Fruit fly (Drosophila melanogaster) whole organism, embryonic: Measurements from ENCODE around the gene Ist1.

ENCODE experiments used
- CG10321 ChIP-seq: fragments of 200-800 bp; sonication (Bioruptor generic); IDR thresholded peaks from 2 replicates; pipeline ENCODE4 v1.3.6; 2022; ENCODE audit warnings: missing biosample characterization, missing genetic modification characterization
- CG10462 ChIP-seq: fragments of 200-800 bp; sonication (Bioruptor generic); optimal IDR thresholded peaks from 2 replicates; lab custom pipeline; 2016; ENCODE audit warnings: missing biosample characterization, missing genetic modification characterization
- CG10654 ChIP-seq: fragments of 200-800 bp; sonication (Bioruptor generic); optimal IDR thresholded peaks from 2 replicates; lab custom pipeline; 2016; ENCODE audit warnings: missing biosample characterization, missing genetic modification characterization
- CG10959 ChIP-seq: fragments of 200-800 bp; sonication (Bioruptor generic); IDR thresholded peaks from 2 replicates; pipeline ENCODE4 v1.3.6; 2022; ENCODE audit warnings: missing biosample characterization, missing genetic modification characterization
- CG11504 ChIP-seq: fragments of 200-800 bp; sonication (Bioruptor generic); optimal IDR thresholded peaks from 3 replicates; lab custom pipeline; 2019; ENCODE audit warnings: missing biosample characterization, mild to moderate bottlenecking, missing genetic modification characterization, moderate library complexity
- CG15269 ChIP-seq: fragments of 200-800 bp; sonication (Bioruptor generic); optimal IDR thresholded peaks from 2 replicates; lab custom pipeline; 2018; ENCODE audit warnings: missing biosample characterization, mild to moderate bottlenecking, missing genetic modification characterization, moderate library complexity
- CG17359 ChIP-seq: fragments of 200-800 bp; sonication (Bioruptor generic); optimal IDR thresholded peaks from 3 replicates; lab custom pipeline; 2018; ENCODE audit warnings: missing biosample characterization, mild to moderate bottlenecking, missing genetic modification characterization, moderate library complexity
- CG17361 ChIP-seq: fragments of 200-800 bp; sonication (Bioruptor generic); IDR thresholded peaks from 3 replicates; pipeline ENCODE4 v1.3.6; 2022; ENCODE audit warnings: missing biosample characterization, missing genetic modification characterization
- CG2678 ChIP-seq: fragments of 200-800 bp; sonication (Bioruptor generic); optimal IDR thresholded peaks from 3 replicates; lab custom pipeline; 2019; ENCODE audit warnings: missing biosample characterization, mild to moderate bottlenecking, missing genetic modification characterization, moderate library complexity
- CG2875 ChIP-seq: fragments of 200-800 bp; sonication (Bioruptor generic); optimal IDR thresholded peaks from 2 replicates; lab custom pipeline; 2017; ENCODE audit warnings: missing biosample characterization, mild to moderate bottlenecking, missing genetic modification characterization, missing genetic modification reagents
- CG2889 ChIP-seq: fragments of 200-800 bp; sonication (Bioruptor generic); IDR thresholded peaks from 3 replicates; pipeline ENCODE4 v1.3.6; 2022; ENCODE audit warnings: missing biosample characterization, missing genetic modification characterization
- CG30020 ChIP-seq: fragments of 200-800 bp; optimal IDR thresholded peaks from 2 replicates; lab custom pipeline; 2019; ENCODE audit warnings: missing biosample characterization, mild to moderate bottlenecking, missing genetic modification characterization, moderate library complexity
- CG32772 ChIP-seq: fragments of 200-800 bp; sonication (Bioruptor generic); IDR thresholded peaks from 2 replicates; pipeline ENCODE4 v1.3.6; 2022; ENCODE audit warnings: missing biosample characterization, missing genetic modification characterization
- CG3281 ChIP-seq: fragments of 200-800 bp; sonication (Bioruptor generic); optimal IDR thresholded peaks from 3 replicates; lab custom pipeline; 2017; ENCODE audit warnings: missing biosample characterization, mild to moderate bottlenecking, missing genetic modification characterization
- CG34422 ChIP-seq: fragments of 200-800 bp; sonication (Bioruptor generic); IDR thresholded peaks from 3 replicates; pipeline ENCODE4 v1.3.6; 2022; ENCODE audit warnings: missing biosample characterization, missing genetic modification characterization
- CG3838 ChIP-seq: fragments of 200-800 bp; sonication (Bioruptor generic); optimal IDR thresholded peaks from 3 replicates; lab custom pipeline; 2016; ENCODE audit warnings: missing biosample characterization, missing genetic modification characterization
- CG4707 ChIP-seq: fragments of 200-800 bp; sonication (Bioruptor generic); optimal IDR thresholded peaks from 2 replicates; lab custom pipeline; 2018; ENCODE audit warnings: missing biosample characterization, mild to moderate bottlenecking, missing genetic modification characterization, moderate library complexity
- CG5953 ChIP-seq: fragments of 200-800 bp; sonication (Bioruptor generic); IDR thresholded peaks from 2 replicates; pipeline ENCODE4 v1.3.6; 2022; ENCODE audit warnings: missing biosample characterization, missing genetic modification characterization
- CG6272 ChIP-seq: fragments of 200-800 bp; sonication (Bioruptor generic); IDR thresholded peaks from 2 replicates; pipeline ENCODE4 v1.3.6; 2022; ENCODE audit warnings: missing biosample characterization, missing genetic modification characterization
- CG7928 ChIP-seq: fragments of 200-800 bp; sonication (Bioruptor generic); optimal IDR thresholded peaks from 2 replicates; lab custom pipeline; 2017; ENCODE audit warnings: missing biosample characterization, mild to moderate bottlenecking, missing genetic modification characterization
- CG9876 ChIP-seq: fragments of 200-800 bp; sonication (Bioruptor generic); optimal IDR thresholded peaks from 2 replicates; lab custom pipeline; 2016; ENCODE audit warnings: missing biosample characterization, missing genetic modification characterization
- CrebB ChIP-seq: fragments of 200-800 bp; sonication (Bioruptor generic); optimal IDR thresholded peaks from 3 replicates; lab custom pipeline; 2018; ENCODE audit warnings: missing biosample characterization, mild to moderate bottlenecking, missing genetic modification characterization
- Drgx ChIP-seq: fragments of 200-800 bp; sonication (Bioruptor generic); IDR thresholded peaks from 2 replicates; pipeline ENCODE4 v1.3.6; 2022; ENCODE audit warnings: missing biosample characterization, missing genetic modification characterization
- HLH4C ChIP-seq: fragments of 200-800 bp; sonication (Bioruptor generic); IDR thresholded peaks from 3 replicates; pipeline ENCODE4 v1.3.6; 2022; ENCODE audit warnings: missing biosample characterization, missing genetic modification characterization; ENCODE audit not compliant: partially characterized antibody
- Hmx ChIP-seq: fragments of 200-800 bp; sonication (Bioruptor generic); optimal IDR thresholded peaks from 2 replicates; lab custom pipeline; 2016; ENCODE audit warnings: missing biosample characterization, missing genetic modification characterization
- Hr51 ChIP-seq, 2 experiments: fragments of 200-800 bp; sonication (Bioruptor generic); optimal IDR thresholded peaks; 2 replicates in 1 of 2; 3 replicates in 1 of 2; lab custom pipeline; 2016 to 2018; ENCODE audit warnings: missing biosample characterization in 2 of 2, missing genetic modification characterization in 2 of 2, mild to moderate bottlenecking in 1 of 2, moderate library complexity in 1 of 2
- NfI ChIP-seq: fragments of 200-800 bp; sonication (Bioruptor generic); optimal IDR thresholded peaks from 3 replicates; lab custom pipeline; 2018; ENCODE audit warnings: missing biosample characterization, mild to moderate bottlenecking, missing genetic modification characterization, moderate library complexity
- Rfx ChIP-seq: fragments of 200-800 bp; sonication (Bioruptor generic); IDR thresholded peaks from 2 replicates; pipeline ENCODE4 v1.3.6; 2022; ENCODE audit warnings: missing biosample characterization, missing genetic modification characterization
- Sin3A ChIP-seq: fragments of >200 bp; optimal IDR thresholded peaks from 2 replicates; lab custom pipeline; 2018
- Sox100B ChIP-seq: fragments of 200-800 bp; sonication (Bioruptor generic); optimal IDR thresholded peaks from 3 replicates; lab custom pipeline; 2018; ENCODE audit warnings: missing biosample characterization, mild to moderate bottlenecking, missing genetic modification characterization
- Sry-δ ChIP-seq: fragments of 200-800 bp; sonication (Bioruptor generic); optimal IDR thresholded peaks from 2 replicates; lab custom pipeline; 2016; ENCODE audit warnings: missing biosample characterization, missing genetic modification characterization
- ac ChIP-seq: fragments of 200-800 bp; sonication (Bioruptor generic); optimal IDR thresholded peaks from 3 replicates; lab custom pipeline; 2017; ENCODE audit warnings: missing biosample characterization, mild to moderate bottlenecking, missing genetic modification characterization
- ato ChIP-seq: fragments of 200-800 bp; sonication (Bioruptor generic); IDR thresholded peaks from 2 replicates; pipeline ENCODE4 v1.3.6; 2022; ENCODE audit warnings: missing biosample characterization, missing genetic modification characterization; ENCODE audit not compliant: partially characterized antibody
- az2 ChIP-seq: fragments of 200-800 bp; sonication (Bioruptor generic); optimal IDR thresholded peaks from 3 replicates; lab custom pipeline; 2016; ENCODE audit warnings: missing biosample characterization, missing genetic modification characterization
- bcd ChIP-seq: fragments of 200-800 bp; sonication (Bioruptor generic); optimal IDR thresholded peaks from 2 replicates; lab custom pipeline; 2017; ENCODE audit warnings: missing biosample characterization, mild to moderate bottlenecking, missing genetic modification characterization
- br ChIP-seq: fragments of >200 bp; optimal IDR thresholded peaks from 2 replicates; lab custom pipeline; 2017
- chinmo ChIP-seq: fragments of 200-800 bp; sonication (Bioruptor generic); IDR thresholded peaks from 4 replicates; pipeline ENCODE4 v1.3.6; 2022; ENCODE audit warnings: missing biosample characterization, missing genetic modification characterization; ENCODE audit not compliant: partially characterized antibody
- croc ChIP-seq: fragments of 200-800 bp; sonication (Bioruptor generic); conservative IDR thresholded peaks from 3 replicates; pipeline ENCODE4 v1.3.6; 2022; ENCODE audit warnings: missing biosample characterization, missing genetic modification characterization
- crol ChIP-seq: fragments of 200-800 bp; sonication (Bioruptor generic); IDR thresholded peaks from 2 replicates; pipeline ENCODE4 v1.3.6; 2022; ENCODE audit warnings: missing biosample characterization, missing genetic modification characterization
- danr ChIP-seq: fragments of 200-800 bp; sonication (Bioruptor generic); IDR thresholded peaks from 2 replicates; pipeline ENCODE4 v1.3.6; 2022; ENCODE audit warnings: missing biosample characterization, missing genetic modification characterization
- dmrt99B ChIP-seq: fragments of 200-800 bp; sonication (Bioruptor generic); optimal IDR thresholded peaks from 2 replicates; lab custom pipeline; 2018; ENCODE audit warnings: missing biosample characterization, mild to moderate bottlenecking, missing genetic modification characterization, moderate library complexity
- phol ChIP-seq: fragments of 200-800 bp; sonication (Bioruptor generic); optimal IDR thresholded peaks from 3 replicates; lab custom pipeline; 2018; ENCODE audit warnings: missing biosample characterization, mild to moderate bottlenecking, missing genetic modification characterization, moderate library complexity
- ro ChIP-seq: fragments of 200-800 bp; sonication (Bioruptor generic); IDR thresholded peaks from 2 replicates; pipeline ENCODE4 v1.3.6; 2022; ENCODE audit warnings: missing biosample characterization, missing genetic modification characterization
- so ChIP-seq: fragments of 200-800 bp; sonication (Bioruptor generic); IDR thresholded peaks from 3 replicates; pipeline ENCODE4 v1.3.6; 2022; ENCODE audit warnings: missing biosample characterization, missing genetic modification characterization
- sob ChIP-seq: fragments of 200-800 bp; sonication (Bioruptor generic); IDR thresholded peaks from 2 replicates; pipeline ENCODE4 v1.3.6; 2022; ENCODE audit warnings: missing biosample characterization, missing genetic modification characterization
- stc ChIP-seq: fragments of 200-800 bp; sonication (Bioruptor generic); IDR thresholded peaks from 2 replicates; pipeline ENCODE4 v1.3.6; 2022; ENCODE audit warnings: missing biosample characterization, missing genetic modification characterization
- tna ChIP-seq: fragments of 200-800 bp; sonication (Bioruptor generic); IDR thresholded peaks from 2 replicates; pipeline ENCODE4 v1.3.6; 2022; ENCODE audit warnings: missing biosample characterization, missing genetic modification characterization; ENCODE audit not compliant: partially characterized antibody
- vvl ChIP-seq: fragments of 200-800 bp; sonication (Bioruptor generic); IDR thresholded peaks from 2 replicates; pipeline ENCODE4 v1.3.6; 2022; ENCODE audit warnings: missing biosample characterization, missing genetic modification characterization
- wor ChIP-seq: fragments of 200-800 bp; sonication (Bioruptor generic); IDR thresholded peaks from 2 replicates; pipeline ENCODE4 v1.3.6; 2022; ENCODE audit warnings: missing biosample characterization, missing genetic modification characterization
- zfh2 ChIP-seq: fragments of 200-800 bp; sonication (Bioruptor generic); optimal IDR thresholded peaks from 2 replicates; lab custom pipeline; 2016; ENCODE audit warnings: missing biosample characterization, missing genetic modification characterization

The Ist1 gene

DNA sequence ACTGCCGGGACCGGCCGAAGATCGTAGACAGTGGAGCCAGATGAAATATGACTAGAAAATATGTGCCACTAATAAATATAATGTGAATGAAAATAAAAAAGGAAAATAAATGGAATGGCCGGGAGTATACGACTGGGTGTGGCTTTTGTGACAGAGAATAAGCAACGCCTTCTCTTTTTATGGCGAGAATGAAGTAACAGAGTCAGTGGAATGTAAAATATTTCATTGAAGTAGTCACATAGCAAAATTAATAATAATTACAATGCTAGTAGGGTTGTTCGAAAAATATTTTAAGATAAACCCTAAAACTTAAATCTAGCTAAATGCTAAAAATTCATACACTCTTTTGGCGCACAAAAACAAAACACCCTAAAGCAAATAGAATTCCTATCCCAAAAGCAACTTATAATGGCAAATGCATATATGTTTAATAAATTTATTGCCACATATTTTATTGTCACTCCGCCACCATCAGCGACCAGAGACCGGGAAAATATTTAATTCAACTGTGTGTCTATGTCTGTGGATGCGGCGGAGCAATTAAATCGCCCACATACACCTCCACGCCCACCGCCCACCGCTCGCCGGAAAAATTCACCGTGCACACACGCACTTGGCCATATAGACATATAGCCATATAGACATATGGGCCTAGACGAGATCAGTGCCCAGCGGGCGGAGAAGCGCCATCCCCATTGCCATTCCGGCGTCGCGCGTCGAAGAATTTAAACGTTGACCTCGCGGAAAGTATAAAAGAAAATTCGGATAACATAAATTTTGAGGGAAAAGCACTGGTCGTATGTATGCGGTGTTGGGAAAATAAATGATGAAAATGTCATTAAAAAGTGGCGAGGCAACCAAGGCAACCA is 49.3 kb downstream of the Ist1 start (continued):
- TF ChIP-seq CG2875 (GFP tag; lab: Kevin White, UChicago) (no peak), CG34422 (GFP tag; lab: Robert Waterston, UW) (no peak), dmrt99B (peak; percentile 36), Hmx (no peak), CG4707 (GFP tag; lab: Kevin White, UChicago) (no peak), Rfx (GFP tag; lab: Robert Waterston, UW) (peak; percentile 46), wor (GFP tag; lab: Robert Waterston, UW) (no peak), CG7928 (GFP tag; lab: Kevin White, UChicago) (no peak), CG6272 (GFP tag; lab: Robert Waterston, UW) (no peak), CG17361 (GFP tag; lab: Robert Waterston, UW) (no peak), tna (no peak), croc (GFP tag; lab: Robert Waterston, UW) (no peak), CG11504 (tag; lab: Kevin White, UChicago) (peak; percentile 51), br (lab: Kevin White, UChicago) (no peak), ro (GFP tag; lab: Robert Waterston, UW) (no peak), ac (no peak), CG3838 (GFP tag; lab: Kevin White, UChicago) (no peak), phol (tag; lab: Kevin White, UChicago) (peak; percentile 33), CG10654 (GFP tag; lab: Kevin White, UChicago) (no peak), ato (GFP tag; lab: Robert Waterston, UW) (no peak), CG15269 (peak; percentile 35), bcd (GFP tag; lab: Kevin White, UChicago) (no peak), stc (GFP tag; lab: Robert Waterston, UW) (0 out of 2 replicates have a peak, but pooled peaks have one; percentile 35), Drgx (GFP tag; lab: Robert Waterston, UW) (no peak), CG10321 (GFP tag; lab: Robert Waterston, UW) (no peak), CG9876 (GFP tag; lab: Kevin White, UChicago) (no peak), CG32772 (GFP tag; lab: Robert Waterston, UW) (no peak), sob (GFP tag; lab: Robert Waterston, UW) (no peak), CG17359 (tag; lab: Kevin White, UChicago) (peak; percentile 20), CG2889 (no peak), CG2678 (peak; percentile 48), CG3281 (no peak), CG30020 (no peak), NfI (GFP tag; lab: Kevin White, UChicago) (peak; percentile 30), so (GFP tag; lab: Robert Waterston, UW) (no peak), Sry-δ (GFP tag; lab: Kevin White, UChicago) (no peak), az2 (no peak), Sox100B (GFP tag; lab: Kevin White, UChicago) (peak; percentile 4), chinmo (0 out of 4 replicates have a peak, but pooled peaks have one; percentile 42), danr (GFP tag; lab: Robert Waterston, UW) (0 out of 2 replicates have a peak, but pooled peaks have one; percentile 41), CG10462 (GFP tag; lab: Kevin White, UChicago) (no peak), Sin3A (lab: Kevin White, UChicago) (no peak), Hr51 (GFP tag; optimal IDR thresholded peaks at IDR 0.05; lab: Kevin White, UChicago) (peak in 1 of 2 experiments; percentile 43), CG10959 (GFP tag; lab: Robert Waterston, UW) (no peak), vvl (no peak), crol (GFP tag; lab: Robert Waterston, UW) (0 out of 2 replicates have a peak, but pooled peaks have one; percentile 19), zfh2 (no peak), CrebB (tag; lab: Kevin White, UChicago) (no peak), HLH4C (GFP tag; lab: Robert Waterston, UW) (no peak), CG5953 (GFP tag; lab: Robert Waterston, UW) (no peak)
